Worm (Caenorhabditis elegans): Measurements from ENCODE around the gene ZK829.9.
A peak's percentile ranks its signal among the peaks of the same experiment; 100 is the strongest.

ZK829.9 gene

ce11 chrIV:12018920-12019319, 48.6 kb downstream of the ZK829.9 start:
- TF ChIP-seq nhr-11 (tag; optimal IDR thresholded peaks at IDR 0.05), result no peak
- peak in 1 of 2 experiments; percentile 84 for TF ChIP-seq unc-62 (GFP tag; optimal IDR thresholded peaks at IDR 0.05 in 1 of 2)
- no peak for TF ChIP-seq unc-62 (tag; optimal IDR thresholded peaks at IDR 0.05)

DNA sequence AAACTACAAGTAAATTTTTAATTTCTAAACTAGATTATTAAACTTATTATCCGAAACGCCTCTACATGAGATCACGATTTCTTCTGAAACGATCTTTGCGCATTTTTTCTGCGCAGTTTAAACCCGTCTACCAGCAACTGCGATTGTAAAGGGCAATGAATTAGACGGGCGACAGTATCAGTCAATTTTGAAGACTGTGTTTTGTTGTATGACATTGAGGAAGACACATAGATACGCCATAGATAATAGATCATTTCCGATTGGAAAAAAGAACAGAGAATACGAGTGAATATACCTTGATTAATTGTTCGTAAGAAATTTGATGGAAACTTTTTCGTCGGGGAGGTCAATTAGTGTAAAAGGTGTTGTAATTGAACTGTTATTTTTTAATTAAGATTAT, 51.0 kb downstream of the ZK829.9 start:
- TF ChIP-seq nhr-25 (tag; optimal IDR thresholded peaks at IDR 0.05; ENCODE audit: borderline replicate concordance, insufficient read depth), result peak; percentile 47
- no peak for TF ChIP-seq mep-1 (tag; optimal IDR thresholded peaks at IDR 0.05)
- no peak for TF ChIP-seq ceh-62 (tag; optimal IDR thresholded peaks at IDR 0.05)
- peak; percentile 57 for TF ChIP-seq nhr-28 (tag; optimal IDR thresholded peaks at IDR 0.05)
- TF ChIP-seq hlh-11 (tag; optimal IDR thresholded peaks at IDR 0.05), result no peak
- no peak for TF ChIP-seq nhr-42 (GFP tag; IDR thresholded peaks at IDR 0.05)
- TF ChIP-seq mdl-1 (tag; optimal IDR thresholded peaks at IDR 0.05), result peak in 1 of 2 experiments; percentile 46
- TF ChIP-seq Y48G9A.11 (GFP tag; IDR thresholded peaks at IDR 0.05), result no peak
- no peak for TF ChIP-seq tra-1 (GFP tag; IDR thresholded peaks at IDR 0.05)
- no peak for TF ChIP-seq dmd-6 (GFP tag; IDR thresholded peaks at IDR 0.05)
- TF ChIP-seq saeg-2 (GFP tag; IDR thresholded peaks at IDR 0.05), result no peak
- no peak for TF ChIP-seq mdt-29 (GFP tag; IDR thresholded peaks at IDR 0.05)
- TF ChIP-seq lin-15B (tag; optimal IDR thresholded peaks at IDR 0.05), result no peak
- TF ChIP-seq pqm-1 (tag; optimal IDR thresholded peaks at IDR 0.05), result no peak
- TF ChIP-seq nhr-48 (tag; optimal IDR thresholded peaks at IDR 0.05), result peak; percentile 5
- no peak for TF ChIP-seq nhr-237 (tag; optimal IDR thresholded peaks at IDR 0.05)
